Fruit fly (Drosophila melanogaster): Measurements from ENCODE around the gene plum.

- TF ChIP-seq psq (optimal IDR thresholded peaks at IDR 0.05) = no peak
- no peak for TF ChIP-seq insv (optimal IDR thresholded peaks at IDR 0.05)
Measured at dm6 chr3R:26464370-26464769, 70.6 kb downstream of the plum start.
